Worm (Caenorhabditis elegans): ENCODE data around the gene swip-10.

ce11 chrX:2153780-2154179 lies 35.7 kb upstream of the swip-10 start:
- TF ChIP-seq F57A8.1 (GFP tag; optimal IDR thresholded peaks at IDR 0.05), result no peak
- TF ChIP-seq ztf-22 (GFP tag; optimal IDR thresholded peaks at IDR 0.05), result no peak
- TF ChIP-seq fkh-3 (tag; optimal IDR thresholded peaks at IDR 0.05), result no peak
- TF ChIP-seq tbp1 (GFP tag; optimal IDR thresholded peaks at IDR 0.05), result no peak
- no peak for TF ChIP-seq F55B11.4 (tag; optimal IDR thresholded peaks at IDR 0.05; ENCODE audit: borderline replicate concordance, insufficient read depth)
- TF ChIP-seq Y79H2A.3 (GFP tag; conservative IDR thresholded peaks at IDR 0.05), result no peak
- TF ChIP-seq nhr-90 (tag; optimal IDR thresholded peaks at IDR 0.05), result no peak
- no peak for TF ChIP-seq ceh-91 (GFP tag; IDR thresholded peaks at IDR 0.05)
- no peak for TF ChIP-seq let-526 (GFP tag; IDR thresholded peaks at IDR 0.05)
- no peak for TF ChIP-seq lag-1 (GFP tag; IDR thresholded peaks at IDR 0.05)
- no peak for TF ChIP-seq ama-1 (optimal IDR thresholded peaks at IDR 0.05)
- TF ChIP-seq ama-1 (GFP tag; optimal IDR thresholded peaks at IDR 0.05), result no peak
- no peak for TF ChIP-seq mcd-1 (GFP tag; IDR thresholded peaks at IDR 0.05)
